Worm (Caenorhabditis elegans) whole organism, L4/young adult: ENCODE measurements around the gene sedl-1.
"Not testable (repeated sequence)": the region's sequence is repeated elsewhere in the genome, so short reads cannot be mapped to it uniquely, and the experiment has no call there.

Source experiments
- W03F9.2 ChIP-seq: fragments of 150-350 bp; optimal IDR thresholded peaks from 2 replicates; lab custom pipeline; 2014; ENCODE audit warnings: missing biosample characterization, missing genetic modification characterization
- dao-5 ChIP-seq: sonication (generic microtip); optimal IDR thresholded peaks from 2 replicates; lab custom pipeline; 2016; ENCODE audit warnings: missing genotype, missing genetic modification characterization, moderate library complexity, missing compliant biosample characterization
- him-1 ChIP-seq: sonication (generic microtip); optimal IDR thresholded peaks from 2 replicates; lab custom pipeline; 2016; ENCODE audit warnings: missing genotype, missing genetic modification reagents, missing genetic modification characterization, missing compliant biosample characterization

sedl-1 gene

ce11 chrX:1445696-1446095, 5.6 kb upstream of the sedl-1 start:
- TF ChIP-seq dao-5, result no peak
- TF ChIP-seq W03F9.2, result no peak
- TF ChIP-seq him-1 (tag; lab: Kevin White, UChicago), result no peak

ce11 chrX:1443556-1444243, 3.6 kb upstream of the sedl-1 start:
- TF ChIP-seq W03F9.2, result no peak
- TF ChIP-seq him-1 (tag; lab: Kevin White, UChicago), result no peak
- no peak for TF ChIP-seq dao-5

- TF ChIP-seq him-1 (tag; lab: Kevin White, UChicago) (no peak), W03F9.2 (no peak), dao-5 (no peak)
Observed at ce11 chrX:1441602-1442183, 1.6 kb upstream of the sedl-1 start.

ce11 chrX:1438925-1439324, 1.1 kb downstream of the sedl-1 start:
- TF ChIP-seq him-1 (tag; lab: Kevin White, UChicago) (no peak), W03F9.2 (no peak), dao-5 (no peak)

ce11 chrX:1437097-1437496, 3.0 kb downstream of the sedl-1 start:
- no peak for TF ChIP-seq him-1 (tag; lab: Kevin White, UChicago)
- TF ChIP-seq dao-5, result no peak
- no peak for TF ChIP-seq W03F9.2

- TF ChIP-seq W03F9.2; him-1 (tag; lab: Kevin White, UChicago); dao-5: not testable (repeated sequence)
Observed at ce11 chrX:1430707-1431106, 9.4 kb downstream of the sedl-1 start, which contains the start of gene F19G12.1. F19G12.1 (plus strand) TSS chrX:1431007.

ce11 chrX:1426425-1426824, 13.6 kb downstream of the sedl-1 start, which contains the start of gene F19G12.11:
F19G12.11 (minus strand) TSS chrX:1426525.
- TF ChIP-seq him-1 (tag; lab: Kevin White, UChicago) (no peak), W03F9.2 (no peak), dao-5 (no peak)

ce11 chrX:1424509-1424908, 15.6 kb downstream of the sedl-1 start, which contains the start of gene F19G12.3:
F19G12.3 (plus strand) TSS chrX:1424809.
- TF ChIP-seq W03F9.2 (no peak), him-1 (tag; lab: Kevin White, UChicago) (no peak), dao-5 (no peak)

- no peak for TF ChIP-seq him-1 (tag; lab: Kevin White, UChicago)
- no peak for TF ChIP-seq dao-5
- TF ChIP-seq W03F9.2, result no peak
Observed at ce11 chrX:1420524-1420923, 19.5 kb downstream of the sedl-1 start.

ce11 chrX:1419163-1419696, 20.8 kb downstream of the sedl-1 start, which contains the start of gene F19G12.9:
F19G12.9 (plus strand) TSS chrX:1419213.
- TF ChIP-seq him-1 (tag; lab: Kevin White, UChicago), result no peak
- no peak for TF ChIP-seq dao-5

ce11 chrX:1416776-1417354, 23.2 kb downstream of the sedl-1 start, which contains the start of the genes F19G12.4 and F19G12.8:
F19G12.4 (plus strand) TSS chrX:1417304.
F19G12.8 (plus strand) TSS chrX:1417320.
- no peak for TF ChIP-seq him-1 (tag; lab: Kevin White, UChicago)
- no peak for TF ChIP-seq dao-5
- no peak for TF ChIP-seq W03F9.2

ce11 chrX:1412844-1413243, 27.2 kb downstream of the sedl-1 start, which contains the start of gene srh-19:
srh-19 (plus strand) TSS chrX:1413144.
- TF ChIP-seq dao-5 (no peak), him-1 (tag; lab: Kevin White, UChicago) (no peak), W03F9.2 (no peak)

- TF ChIP-seq him-1 (tag; lab: Kevin White, UChicago) (no peak), W03F9.2 (no peak), dao-5 (no peak)
Observed at ce11 chrX:1410552-1410951, 29.5 kb downstream of the sedl-1 start, which contains the start of gene abu-2. abu-2 (minus strand) TSS chrX:1410652.

ce11 chrX:1409224-1409623, 30.8 kb downstream of the sedl-1 start:
- TF ChIP-seq him-1 (tag; lab: Kevin White, UChicago) (no peak), dao-5 (no peak), W03F9.2 (no peak)
